Fruit fly (Drosophila melanogaster): ENCODE data around the gene CG13358.

Gene CG13358

dm6 chrX:779344-779743 lies 25.4 kb downstream of the CG13358 start (continued):
- TF ChIP-seq CG18764 (GFP tag; optimal IDR thresholded peaks at IDR 0.05) = no peak
- peak; percentile 8 for TF ChIP-seq CG12391 (tag; optimal IDR thresholded peaks at IDR 0.05)
- TF ChIP-seq Ptx1 (GFP tag; IDR thresholded peaks at IDR 0.05) = peak; percentile 37; the same call in 1 of the 2 replicates
- TF ChIP-seq vvl (GFP tag; IDR thresholded peaks at IDR 0.05) = peak; percentile 30; the same call in 1 of the 2 replicates
- no peak for TF ChIP-seq HLH54F (GFP tag; optimal IDR thresholded peaks at IDR 0.05)
- peak; percentile 45 for TF ChIP-seq ATbp (GFP tag; optimal IDR thresholded peaks at IDR 0.05)
- TF ChIP-seq CG18262 (tag; optimal IDR thresholded peaks at IDR 0.05) = peak; percentile 44
- peak; percentile 6 for TF ChIP-seq CG12219 (GFP tag; optimal IDR thresholded peaks at IDR 0.05)
- TF ChIP-seq CG10366 (GFP tag; IDR thresholded peaks at IDR 0.05) = no peak
- no peak for TF ChIP-seq Doc3 (GFP tag; IDR thresholded peaks at IDR 0.05; ENCODE audit: partially characterized antibody)
- TF ChIP-seq Blimp-1 (GFP tag; optimal IDR thresholded peaks at IDR 0.05) = peak; percentile 28
- TF ChIP-seq CG15696 (tag; optimal IDR thresholded peaks at IDR 0.05) = peak; percentile 2
- TF ChIP-seq NfI (GFP tag; optimal IDR thresholded peaks at IDR 0.05) = peak; percentile 11
- TF ChIP-seq CG42726 (GFP tag; IDR thresholded peaks at IDR 0.05; ENCODE audit: partially characterized antibody) = no peak
- no peak for TF ChIP-seq Meics (GFP tag; optimal IDR thresholded peaks at IDR 0.05)
- no peak for TF ChIP-seq CG12071 (GFP tag; optimal IDR thresholded peaks at IDR 0.05)
- no peak for TF ChIP-seq CG4360 (GFP tag; IDR thresholded peaks at IDR 0.05)
- TF ChIP-seq gfzf (GFP tag; optimal IDR thresholded peaks at IDR 0.05) = no peak
- TF ChIP-seq PHDP (tag; optimal IDR thresholded peaks at IDR 0.05) = no peak
- peak; percentile 48 for TF ChIP-seq Oli (tag; optimal IDR thresholded peaks at IDR 0.05)
- TF ChIP-seq Nf-YC (tag; optimal IDR thresholded peaks at IDR 0.05) = no peak
- no peak for TF ChIP-seq zen2 (GFP tag; IDR thresholded peaks at IDR 0.05; ENCODE audit: partially characterized antibody)
- TF ChIP-seq Nf-YA (GFP tag; IDR thresholded peaks at IDR 0.05) = no peak

- TF ChIP-seq row (GFP tag; IDR thresholded peaks at IDR 0.05) (peak; percentile 18; the same call in 1 of the 3 replicates), D19A (tag; optimal IDR thresholded peaks at IDR 0.05) (peak; percentile 75), corto (GFP tag; optimal IDR thresholded peaks at IDR 0.05) (peak; percentile 67), E2f2 (GFP tag; IDR thresholded peaks at IDR 0.05) (no peak), gcm (GFP tag; optimal IDR thresholded peaks at IDR 0.05) (no peak), lbe (GFP tag; optimal IDR thresholded peaks at IDR 0.05) (peak; percentile 58), CG17186 (GFP tag; optimal IDR thresholded peaks at IDR 0.05) (no peak), CG17385 (GFP tag; optimal IDR thresholded peaks at IDR 0.05) (peak; percentile 0), Drgx (GFP tag; IDR thresholded peaks at IDR 0.05) (peak; percentile 55), bsh (GFP tag; optimal IDR thresholded peaks at IDR 0.05) (peak in 1 of 2 experiments; percentile 29), sens (GFP tag) (peak; percentile 13), CG8281 (tag; optimal IDR thresholded peaks at IDR 0.05) (no peak), croc (GFP tag; conservative IDR thresholded peaks at IDR 0.05) (no peak), Xrp1 (GFP tag; IDR thresholded peaks at IDR 0.05) (0 out of 2 replicates have a peak, but pooled peaks have one; percentile 10), nom (GFP tag; optimal IDR thresholded peaks at IDR 0.05) (peak; percentile 42), Lhr (GFP tag; optimal IDR thresholded peaks at IDR 0.05) (no peak), rib (GFP tag; IDR thresholded peaks at IDR 0.05) (no peak)
These were observed 29.5 kb downstream of the CG13358 start for dm6 chrX:775184-775583.

Measured in whole organism, embryonic.